Worm (Caenorhabditis elegans): ENCODE measurements around the gene W04D12.1.

- no peak for TF ChIP-seq ceh-30 (tag; optimal IDR thresholded peaks at IDR 0.05)
- no peak for TF ChIP-seq dmd-4 (tag; optimal IDR thresholded peaks at IDR 0.05; ENCODE audit: borderline replicate concordance)
- TF ChIP-seq nhr-11 (tag; optimal IDR thresholded peaks at IDR 0.05), result no peak
- no peak for TF ChIP-seq ceh-34 (tag; optimal IDR thresholded peaks at IDR 0.05)
- no peak for TF ChIP-seq ets-4 (tag; optimal IDR thresholded peaks at IDR 0.05)
- TF ChIP-seq hlh-30 (tag; optimal IDR thresholded peaks at IDR 0.05; ENCODE audit: insufficient read depth), result no peak
- TF ChIP-seq unc-86 (tag; optimal IDR thresholded peaks at IDR 0.05), result no peak
- no peak for TF ChIP-seq K02D7.2 (tag; optimal IDR thresholded peaks at IDR 0.05)
- no peak for TF ChIP-seq madf-2 (tag; optimal IDR thresholded peaks at IDR 0.05)
- no peak for TF ChIP-seq zip-5 (tag; optimal IDR thresholded peaks at IDR 0.05)
- no peak for TF ChIP-seq tbx-2 (tag; optimal IDR thresholded peaks at IDR 0.05)
Observed at ce11 chrIII:5840277-5840676, 3.6 kb downstream of the W04D12.1 start.

All from whole organism, late embryonic.